Worm (Caenorhabditis elegans) whole organism, L3 larva: ENCODE results near the gene sqt-1.

Source experiments
- R02D3.7 ChIP-seq: fragments of 150-350 bp; optimal IDR thresholded peaks from 2 replicates; lab custom pipeline; 2014; ENCODE audit warnings: missing biosample characterization, missing genetic modification characterization
- ZK546.5 ChIP-seq: sonication (generic microtip); optimal IDR thresholded peaks from 2 replicates; lab custom pipeline; 2017; ENCODE audit warnings: missing biosample characterization, missing genetic modification characterization
- aly-2 ChIP-seq: fragments of 150-350 bp; optimal IDR thresholded peaks from 2 replicates; lab custom pipeline; 2014; ENCODE audit warnings: missing biosample characterization, missing genetic modification characterization
- ama-1 ChIP-seq: fragments of 150-350 bp; optimal IDR thresholded peaks from 2 replicates; lab custom pipeline; 2018
- ceh-16 ChIP-seq: sonication (generic microtip); optimal IDR thresholded peaks from 2 replicates; lab custom pipeline; 2017; ENCODE audit warnings: missing biosample characterization, missing genetic modification characterization
- ceh-28 ChIP-seq: fragments of 150-350 bp; optimal IDR thresholded peaks from 2 replicates; lab custom pipeline; 2014; ENCODE audit warnings: missing biosample characterization, missing genetic modification reagents, missing genetic modification characterization
- ceh-82 ChIP-seq: fragments of 150-350 bp; optimal IDR thresholded peaks from 2 replicates; lab custom pipeline; 2014; ENCODE audit warnings: missing biosample characterization, missing genetic modification characterization
- ceh-9 ChIP-seq: sonication (generic microtip); optimal IDR thresholded peaks from 2 replicates; lab custom pipeline; 2018; ENCODE audit warnings: missing biosample characterization, missing genetic modification characterization
- daf-12 ChIP-seq: fragments of 150-350 bp; optimal IDR thresholded peaks from 2 replicates; lab custom pipeline; 2014; ENCODE audit warnings: missing biosample characterization, missing genetic modification reagents, missing genetic modification characterization
- egl-5 ChIP-seq: fragments of 150-350 bp; optimal IDR thresholded peaks from 2 replicates; lab custom pipeline; 2017; ENCODE audit warnings: missing biosample characterization, missing genetic modification reagents, missing genetic modification characterization, inconsistent platforms
- elt-2 ChIP-seq: sonication (generic microtip); optimal IDR thresholded peaks from 2 replicates; lab custom pipeline; 2016; ENCODE audit warnings: missing genetic modification reagents, mild to moderate bottlenecking, missing genetic modification characterization, missing compliant biosample characterization
- eor-1 ChIP-seq, 2 experiments: fragments of 150-350 bp; optimal IDR thresholded peaks; 2 replicates each; lab custom pipeline; 2014 to 2018; ENCODE audit warnings: missing biosample characterization in 2 of 2, missing genetic modification characterization in 2 of 2
- fkh-2 ChIP-seq: fragments of 150-350 bp; optimal IDR thresholded peaks from 2 replicates; lab custom pipeline; 2014; ENCODE audit warnings: missing biosample characterization, missing genetic modification reagents, missing genetic modification characterization
- jun-1 ChIP-seq: fragments of 150-350 bp; optimal IDR thresholded peaks from 2 replicates; lab custom pipeline; 2014; ENCODE audit warnings: missing biosample characterization, missing genetic modification reagents, missing genetic modification characterization
- lin-15B ChIP-seq: fragments of 150-350 bp; optimal IDR thresholded peaks from 2 replicates; lab custom pipeline; 2014; ENCODE audit warnings: missing biosample characterization, missing genetic modification characterization
- lin-39 ChIP-seq: fragments of 150-350 bp; optimal IDR thresholded peaks from 2 replicates; lab custom pipeline; 2018; ENCODE audit warnings: missing biosample characterization, missing genetic modification reagents, missing genetic modification characterization
- lsy-12 ChIP-seq: sonication (generic microtip); optimal IDR thresholded peaks from 2 replicates; lab custom pipeline; 2016; ENCODE audit warnings: mild to moderate bottlenecking, missing genetic modification characterization, missing compliant biosample characterization
- mdl-1 ChIP-seq: fragments of 150-350 bp; optimal IDR thresholded peaks from 2 replicates; lab custom pipeline; 2014; ENCODE audit warnings: missing biosample characterization, missing genetic modification characterization
- mml-1 ChIP-seq: fragments of 150-350 bp; sonication (generic microtip); optimal IDR thresholded peaks from 3 replicates; lab custom pipeline; 2014; ENCODE audit warnings: missing biosample characterization, missing genetic modification characterization
- nfya-1 ChIP-seq: sonication (generic microtip); optimal IDR thresholded peaks from 2 replicates; lab custom pipeline; 2017; ENCODE audit warnings: missing genetic modification characterization, mild to moderate bottlenecking, missing compliant biosample characterization, antibody characterized with exemption, moderate library complexity; ENCODE audit not compliant: insufficient read depth
- nhr-12 ChIP-seq: fragments of 150-350 bp; optimal IDR thresholded peaks from 2 replicates; lab custom pipeline; 2014; ENCODE audit warnings: missing biosample characterization, missing genetic modification characterization
- nhr-23 ChIP-seq: fragments of 150-350 bp; optimal IDR thresholded peaks from 2 replicates; lab custom pipeline; 2014; ENCODE audit warnings: missing biosample characterization, missing genetic modification reagents, missing genetic modification characterization
- nhr-25 ChIP-seq: sonication (generic microtip); optimal IDR thresholded peaks from 2 replicates; lab custom pipeline; 2017; ENCODE audit warnings: missing biosample characterization, missing genetic modification characterization
- nhr-28 ChIP-seq: fragments of 150-350 bp; optimal IDR thresholded peaks from 2 replicates; lab custom pipeline; 2014; ENCODE audit warnings: missing biosample characterization, missing genetic modification characterization
- nhr-43 ChIP-seq: sonication (generic microtip); optimal IDR thresholded peaks from 2 replicates; lab custom pipeline; 2016; ENCODE audit warnings: mild to moderate bottlenecking, missing genetic modification characterization, missing compliant biosample characterization; ENCODE audit not compliant: poor library complexity, severe bottlenecking
- nhr-67 ChIP-seq: fragments of 150-350 bp; optimal IDR thresholded peaks from 2 replicates; lab custom pipeline; 2014; ENCODE audit warnings: missing biosample characterization, missing genetic modification characterization
- nhr-76 ChIP-seq: fragments of 150-350 bp; sonication (generic microtip); optimal IDR thresholded peaks from 5 replicates; lab custom pipeline; 2014; ENCODE audit warnings: missing biosample characterization, missing genetic modification characterization
- nhr-77 ChIP-seq: fragments of 150-350 bp; optimal IDR thresholded peaks from 2 replicates; lab custom pipeline; 2014; ENCODE audit warnings: missing biosample characterization, missing genetic modification characterization
- pha-4 ChIP-seq: fragments of 150-350 bp; optimal IDR thresholded peaks from 2 replicates; lab custom pipeline; 2014; ENCODE audit warnings: missing biosample characterization, missing genetic modification reagents, missing genetic modification characterization
- skn-1 ChIP-seq: fragments of 150-350 bp; optimal IDR thresholded peaks from 2 replicates; lab custom pipeline; 2014; ENCODE audit warnings: missing biosample characterization, missing genetic modification characterization
- snpc-4 ChIP-seq: fragments of 150-350 bp; optimal IDR thresholded peaks from 2 replicates; lab custom pipeline; 2014; ENCODE audit warnings: missing biosample characterization, missing genetic modification characterization
- unc-39 ChIP-seq: sonication (generic microtip); optimal IDR thresholded peaks from 4 replicates; lab custom pipeline; 2017; ENCODE audit warnings: missing biosample characterization, missing genetic modification characterization
- unc-62 ChIP-seq: fragments of 150-350 bp; sonication (generic microtip); optimal IDR thresholded peaks from 4 replicates; lab custom pipeline; 2014; ENCODE audit warnings: missing biosample characterization, missing genetic modification reagents, missing genetic modification characterization
- zag-1 ChIP-seq: fragments of 150-350 bp; optimal IDR thresholded peaks from 2 replicates; lab custom pipeline; 2014; ENCODE audit warnings: missing biosample characterization, missing genetic modification characterization
- ztf-11 ChIP-seq: fragments of 150-350 bp; optimal IDR thresholded peaks from 2 replicates; lab custom pipeline; 2014; ENCODE audit warnings: missing biosample characterization, missing genetic modification characterization
- ztf-4 ChIP-seq: fragments of 150-350 bp; optimal IDR thresholded peaks from 2 replicates; lab custom pipeline; 2014; ENCODE audit warnings: missing biosample characterization, missing genetic modification characterization

Gene sqt-1

DNA sequence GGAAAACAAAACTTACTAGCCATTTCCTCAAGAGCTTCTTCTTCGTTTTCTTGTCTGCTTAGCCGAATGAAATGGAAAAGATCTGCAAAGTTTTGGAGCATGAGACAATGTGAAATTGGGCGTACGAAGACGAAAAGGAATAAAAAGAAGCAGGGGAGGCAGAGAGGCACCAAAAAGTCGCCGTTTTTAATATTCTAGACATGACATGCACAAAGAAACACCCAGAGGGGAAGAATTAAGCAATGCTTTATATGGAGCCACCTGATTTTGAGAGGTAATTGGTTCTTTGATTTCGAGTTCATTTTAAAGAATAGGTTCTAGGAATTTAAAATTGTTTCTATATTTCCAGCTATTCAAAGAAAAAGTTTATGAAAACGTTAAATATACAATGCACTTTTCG, 23.5 kb downstream of the sqt-1 start, which contains the start of gene T24F1.4:
Gene T24F1.4, minus strand, starts transcription at position 101 of the 400 bp plus-strand sequence.
- TF ChIP-seq daf-12 (tag; lab: Kevin White, UChicago) (no peak), R02D3.7 (tag; lab: Kevin White, UChicago) (no peak), eor-1 (tag; optimal IDR thresholded peaks at IDR 0.05; lab: Kevin White, UChicago) (no peak), unc-39 (tag; lab: Kevin White, UChicago) (no peak), nfya-1 (tag; lab: Kevin White, UChicago) (no peak), nhr-77 (no peak), fkh-2 (tag; lab: Kevin White, UChicago) (no peak), nhr-67 (tag; lab: Kevin White, UChicago) (no peak), lin-15B (tag; lab: Kevin White, UChicago) (no peak), unc-62 (GFP tag; lab: Kevin White, UChicago) (no peak), ceh-28 (no peak), nhr-76 (no peak), mml-1 (tag; lab: Kevin White, UChicago) (no peak), nhr-28 (tag; lab: Kevin White, UChicago) (no peak), ztf-4 (tag; lab: Kevin White, UChicago) (no peak), ztf-11 (no peak), jun-1 (no peak), mdl-1 (no peak), nhr-23 (tag; lab: Kevin White, UChicago) (no peak), skn-1 (no peak)

DNA sequence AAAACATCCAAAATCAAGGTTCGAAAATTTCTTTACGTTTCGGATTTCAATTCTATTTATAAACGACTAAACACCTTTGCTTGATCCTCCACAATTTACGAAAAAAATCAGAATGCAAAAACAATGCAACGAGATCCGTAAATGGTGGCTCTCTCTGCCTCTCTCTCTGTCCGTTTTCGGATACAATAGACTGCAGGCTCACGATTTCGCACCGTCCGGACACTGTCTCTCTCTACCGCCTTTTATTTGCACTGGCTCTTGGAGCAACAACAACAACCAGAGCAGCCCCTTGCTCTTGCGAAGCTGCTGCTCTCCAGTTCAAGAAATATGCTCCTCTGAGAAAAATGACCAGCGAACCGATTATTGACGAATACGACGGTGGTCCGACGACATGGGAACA, 25.4 kb downstream of the sqt-1 start, which contains the start of gene T24F1.7:
Gene T24F1.7, plus strand, starts transcription at position 301 of the 400 bp plus-strand sequence.
- TF ChIP-seq pha-4 (tag; lab: Kevin White, UChicago): no peak
- TF ChIP-seq snpc-4: no peak
- no peak for TF ChIP-seq ceh-9 (tag; lab: Kevin White, UChicago)
- no peak for TF ChIP-seq aly-2 (tag; lab: Kevin White, UChicago)
- TF ChIP-seq lin-39 (tag; lab: Kevin White, UChicago): no peak
- no peak for TF ChIP-seq R02D3.7 (tag; lab: Kevin White, UChicago)
- no peak for TF ChIP-seq nfya-1 (tag; lab: Kevin White, UChicago)
- TF ChIP-seq nhr-28 (tag; lab: Kevin White, UChicago): no peak
- TF ChIP-seq unc-39 (tag; lab: Kevin White, UChicago): no peak
- TF ChIP-seq ceh-16: no peak
- no peak for TF ChIP-seq nhr-23 (tag; lab: Kevin White, UChicago)
- TF ChIP-seq fkh-2 (tag; lab: Kevin White, UChicago): no peak
- TF ChIP-seq skn-1: no peak
- no peak for TF ChIP-seq ZK546.5 (tag; lab: Kevin White, UChicago)
- no peak for TF ChIP-seq daf-12 (tag; lab: Kevin White, UChicago)
- no peak for TF ChIP-seq nhr-43 (tag; lab: Kevin White, UChicago)
- no peak for TF ChIP-seq ama-1 (lab: Kevin White, UChicago)

DNA sequence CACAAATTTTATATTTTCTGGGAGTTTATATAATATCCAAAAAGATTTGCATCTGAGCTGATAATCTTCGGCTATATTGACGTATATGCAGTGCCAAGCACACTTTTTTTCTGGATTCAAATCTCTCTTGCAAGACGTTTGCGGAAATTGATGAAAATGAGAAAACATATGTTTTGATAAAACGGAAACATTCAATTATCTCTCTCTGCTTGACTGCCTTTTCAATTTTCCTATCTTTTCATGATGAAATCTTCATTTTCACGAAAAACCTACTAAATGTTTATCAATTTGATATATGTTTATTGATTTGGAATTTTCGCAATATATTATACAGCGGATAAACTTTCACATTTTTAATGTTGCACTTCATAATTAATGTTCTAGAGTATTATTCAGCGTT, 29.7 kb downstream of the sqt-1 start:
- no peak for TF ChIP-seq egl-5 (tag; lab: Kevin White, UChicago)
- TF ChIP-seq unc-62 (GFP tag; lab: Kevin White, UChicago): no peak
- TF ChIP-seq elt-2 (tag; lab: Kevin White, UChicago): no peak
- TF ChIP-seq eor-1 (tag; optimal IDR thresholded peaks at IDR 0.05; lab: Kevin White, UChicago): no peak
- TF ChIP-seq nhr-12 (tag; lab: Kevin White, UChicago): no peak
- TF ChIP-seq ceh-82 (tag; lab: Kevin White, UChicago): no peak
- TF ChIP-seq skn-1: no peak
- no peak for TF ChIP-seq zag-1
- no peak for TF ChIP-seq nfya-1 (tag; lab: Kevin White, UChicago)
- no peak for TF ChIP-seq jun-1
- TF ChIP-seq lsy-12 (tag; lab: Kevin White, UChicago): no peak

DNA sequence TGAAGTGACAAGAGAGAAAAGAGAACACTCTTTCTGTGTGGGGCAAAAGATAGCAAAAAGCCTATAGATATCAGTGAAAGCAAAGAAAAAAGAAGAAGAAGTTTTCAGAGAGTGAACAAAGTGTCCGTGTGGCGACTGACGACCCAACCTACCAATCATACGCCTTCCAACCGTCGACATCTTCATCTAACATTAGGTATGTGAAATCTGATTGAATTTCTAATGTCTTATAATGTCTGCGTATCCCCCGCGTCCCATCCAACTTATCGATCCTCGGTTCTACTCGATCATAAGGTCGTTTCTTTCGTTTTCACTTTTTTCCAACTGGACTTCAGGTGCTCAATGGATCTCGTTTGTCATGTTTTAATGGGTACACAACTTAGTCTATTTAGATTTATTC, 30.3 kb downstream of the sqt-1 start:
- peak; percentile 26 for TF ChIP-seq nhr-23 (tag; lab: Kevin White, UChicago)
- TF ChIP-seq jun-1: no peak
- TF ChIP-seq nhr-25 (tag; lab: Kevin White, UChicago): peak; percentile 79
- peak; percentile 56 for TF ChIP-seq nfya-1 (tag; lab: Kevin White, UChicago)
